Worm (Caenorhabditis elegans) whole organism, dauer: ENCODE results near the gene slc-17.4.
"Not testable (repeated sequence)": the region's sequence is repeated elsewhere in the genome, so short reads cannot be mapped to it uniquely, and the experiment has no call there.

Experiments used
- unc-62 ChIP-seq: sonication (generic microtip); optimal IDR thresholded peaks from 2 replicates; lab custom pipeline; 2017; ENCODE audit warnings: missing biosample characterization, missing genetic modification reagents, missing genetic modification characterization

The slc-17.4 gene

DNA sequence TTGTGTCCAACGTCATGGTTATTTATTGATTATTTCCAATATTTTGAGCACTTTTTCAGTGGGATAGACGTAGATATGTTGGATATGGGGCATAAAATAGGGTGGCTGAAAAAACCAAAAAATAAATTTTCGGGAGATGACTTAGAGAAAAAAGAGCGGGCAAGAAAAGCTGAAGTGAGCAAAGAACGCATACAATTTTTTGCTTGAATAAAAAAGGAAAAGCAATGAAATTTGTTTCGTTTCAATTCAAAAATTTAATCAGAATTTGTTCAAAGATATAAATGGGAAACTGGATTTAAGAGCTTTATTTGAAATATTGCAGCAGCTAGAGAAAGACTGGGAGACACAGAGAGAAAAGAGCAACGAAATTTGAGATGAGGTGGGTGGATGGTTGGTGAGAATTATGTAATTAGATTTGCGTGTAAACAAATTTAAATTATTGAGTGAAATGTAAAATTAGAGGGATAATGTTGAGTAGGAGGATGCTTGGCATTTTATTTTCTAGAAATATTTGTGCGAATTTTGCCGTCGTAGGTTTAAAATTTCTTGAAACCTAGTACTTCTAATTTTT lies at the start of gene slc-17.4, which contains the start of gene T28F3.11:
slc-17.4 (minus strand) TSS at position 105 of the 571 bp plus-strand sequence.
T28F3.11 (minus strand) TSS at position 51 of the 571 bp plus-strand sequence.
- no peak for TF ChIP-seq unc-62

DNA sequence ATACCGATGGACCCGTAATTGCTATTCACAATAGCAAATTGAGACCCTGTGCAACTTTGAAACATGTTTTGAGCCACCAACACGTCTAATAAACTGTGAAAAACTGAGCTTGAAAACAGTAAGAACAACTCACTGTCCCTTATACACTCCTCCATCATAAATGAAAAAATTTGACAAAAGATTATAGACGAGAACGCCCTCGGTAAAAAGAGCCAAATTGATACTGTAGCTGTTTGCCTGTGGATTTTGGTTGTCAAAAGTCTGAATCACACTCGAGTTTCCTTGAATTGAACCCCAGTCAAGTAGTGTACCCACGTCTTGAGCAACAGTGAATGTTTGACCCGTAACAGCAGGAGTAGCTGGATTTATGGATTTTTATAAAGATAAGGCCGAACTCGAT lies 49.5 kb upstream of the slc-17.4 start:
- TF ChIP-seq unc-62, result no peak

DNA sequence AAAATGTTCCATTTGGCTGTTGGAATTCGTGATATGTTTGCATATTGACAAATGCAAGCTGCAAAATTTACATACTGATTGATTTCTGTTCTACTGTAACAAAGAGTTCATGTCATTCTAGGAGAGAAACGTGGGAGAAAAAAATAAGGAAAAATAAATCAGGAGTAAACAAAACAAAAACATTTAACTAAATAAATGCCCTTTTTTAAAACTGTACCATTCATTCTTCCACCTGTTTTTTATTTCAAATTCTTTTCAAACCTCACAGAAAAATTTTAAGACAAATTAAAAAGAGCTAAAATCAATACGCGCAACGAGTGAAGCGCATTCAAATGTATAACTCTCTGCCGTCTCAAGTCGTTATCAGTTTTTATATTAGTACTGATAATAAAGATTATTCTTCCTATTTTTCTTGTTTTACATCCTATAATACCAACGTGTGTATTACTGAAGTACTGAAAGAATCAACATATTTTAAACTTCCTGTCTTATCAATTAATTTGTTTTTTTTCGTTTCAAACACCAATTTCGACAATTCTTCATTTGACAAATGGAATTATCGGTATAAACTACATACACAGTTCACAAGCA lies 47.5 kb upstream of the slc-17.4 start, which contains the start of gene C49C3.10:
C49C3.10 (minus strand) TSS at position 51 of the 591 bp plus-strand sequence.
- no peak for TF ChIP-seq unc-62

DNA sequence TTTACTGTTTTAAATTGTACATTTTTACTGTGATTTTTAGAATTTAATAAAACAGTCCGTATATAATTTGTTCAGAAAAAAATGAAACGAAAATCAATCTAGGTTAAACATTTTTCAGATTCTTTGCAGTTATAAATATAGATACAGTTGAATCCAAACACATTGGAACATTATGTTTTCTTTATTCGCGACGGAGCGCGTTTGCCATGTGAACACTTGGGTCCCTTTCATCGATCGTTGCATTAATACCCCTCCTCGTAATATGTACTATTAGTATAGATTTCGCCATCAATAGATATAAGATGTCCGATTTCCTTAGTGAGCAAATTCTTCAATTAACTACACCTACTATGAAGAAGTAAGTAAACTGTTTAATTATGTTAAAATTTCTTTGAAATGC lies 43.5 kb upstream of the slc-17.4 start, which contains the start of gene C49C3.8:
C49C3.8 (plus strand) TSS at position 173 of the 400 bp plus-strand sequence.
- no peak for TF ChIP-seq unc-62

DNA sequence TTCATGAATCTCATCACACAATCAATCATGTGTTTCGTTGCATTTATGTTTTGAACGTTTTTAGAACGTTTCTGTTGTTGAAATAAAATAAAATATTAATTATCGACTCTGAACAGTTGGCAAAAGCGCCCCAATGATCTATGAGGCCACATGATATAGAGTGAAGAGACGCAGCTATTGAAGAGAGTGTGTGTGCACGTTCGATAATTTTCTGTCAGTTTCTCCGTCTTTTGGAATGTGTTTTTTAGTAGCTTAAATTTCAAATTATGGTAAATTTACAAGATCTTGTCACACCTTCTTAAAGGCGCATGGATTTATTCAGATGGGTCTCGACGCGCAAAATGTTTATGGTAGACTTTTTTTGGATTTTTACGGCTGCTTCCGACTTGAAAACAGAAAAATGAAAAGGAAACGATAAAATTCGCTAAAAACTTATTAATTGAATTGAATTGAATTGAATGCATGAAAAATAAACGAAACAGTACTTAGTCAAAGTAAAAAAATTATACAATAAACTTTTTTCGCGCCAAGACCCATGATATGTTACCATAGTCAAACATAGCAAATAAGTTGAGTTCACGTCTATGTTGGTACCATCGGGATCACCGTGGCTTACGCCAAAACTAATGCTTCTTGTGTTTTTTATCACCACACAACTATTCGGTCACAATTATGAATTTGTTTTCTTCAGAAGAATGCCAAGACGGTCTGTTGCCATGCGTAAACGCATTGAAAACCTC lies 42.2 kb upstream of the slc-17.4 start, which contains the start of gene C49C3.15:
C49C3.15 (plus strand) TSS at position 690 of the 740 bp plus-strand sequence.
- TF ChIP-seq unc-62, result no peak

DNA sequence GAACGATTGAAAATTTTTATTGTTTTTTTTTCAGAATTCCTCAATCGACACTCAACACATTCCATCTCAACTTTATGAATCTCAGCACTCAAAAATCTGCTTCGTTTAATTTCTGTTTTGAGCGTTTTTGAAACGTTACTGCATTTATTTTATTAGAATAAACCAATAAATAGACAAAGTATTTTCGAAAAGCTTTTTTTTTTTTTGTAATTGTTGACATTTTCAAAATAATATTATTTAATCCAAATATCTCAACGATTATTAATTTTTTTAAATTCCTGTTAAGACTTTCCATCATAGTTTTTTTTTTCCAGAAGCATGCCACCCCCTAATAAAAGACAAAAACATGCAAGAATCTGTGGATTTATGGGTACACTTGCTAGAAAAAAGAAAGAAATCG lies 40.7 kb upstream of the slc-17.4 start, which contains the start of gene C49C3.7:
C49C3.7 (plus strand) TSS at position 301 of the 400 bp plus-strand sequence.
- TF ChIP-seq unc-62, result no peak

DNA sequence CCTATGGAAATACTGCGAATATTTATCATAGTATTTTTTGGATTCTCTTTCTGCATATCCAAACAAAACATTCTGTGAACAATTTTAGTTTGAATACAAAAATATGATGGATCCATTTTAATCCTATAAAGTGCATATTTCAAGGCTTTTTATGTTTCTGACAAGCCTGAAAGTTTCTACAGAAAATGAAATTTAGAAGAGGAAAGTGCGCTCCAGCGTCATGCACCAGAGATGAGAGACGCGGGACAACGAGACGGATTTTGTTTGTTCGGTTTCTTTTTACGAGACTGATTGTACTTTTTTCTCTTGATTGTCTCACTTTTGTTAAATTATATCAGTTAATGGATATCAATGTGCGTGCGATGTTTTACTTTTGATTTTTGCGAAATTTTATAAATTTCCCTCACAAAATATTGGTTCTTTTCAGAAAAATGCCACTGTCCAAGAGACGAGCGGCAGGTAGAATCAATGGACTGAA lies 39.6 kb upstream of the slc-17.4 start, which contains the start of gene C49C3.6:
C49C3.6 (plus strand) TSS at position 428 of the 478 bp plus-strand sequence.
- TF ChIP-seq unc-62, result no peak

DNA sequence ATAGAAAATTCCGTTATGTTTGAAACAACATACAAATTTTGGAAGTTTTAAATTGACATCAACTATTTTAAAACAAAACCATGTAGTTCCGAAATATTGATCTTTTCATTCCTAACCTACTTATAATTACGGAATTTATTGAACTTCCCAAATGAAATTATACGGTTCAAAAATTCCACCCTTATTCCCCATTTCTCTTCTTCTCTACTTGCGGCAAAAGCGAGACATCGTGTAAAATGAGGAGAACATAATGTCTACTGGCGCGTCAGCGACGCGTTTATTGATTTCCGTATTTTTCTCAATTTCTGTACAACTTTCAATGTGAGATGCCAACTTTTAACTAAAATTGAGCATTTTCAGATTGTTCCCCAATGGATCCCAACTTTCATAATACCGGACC lies 37.3 kb upstream of the slc-17.4 start, which contains the start of gene ceh-88:
ceh-88 (plus strand) TSS at position 355 of the 400 bp plus-strand sequence.
- no peak for TF ChIP-seq unc-62

DNA sequence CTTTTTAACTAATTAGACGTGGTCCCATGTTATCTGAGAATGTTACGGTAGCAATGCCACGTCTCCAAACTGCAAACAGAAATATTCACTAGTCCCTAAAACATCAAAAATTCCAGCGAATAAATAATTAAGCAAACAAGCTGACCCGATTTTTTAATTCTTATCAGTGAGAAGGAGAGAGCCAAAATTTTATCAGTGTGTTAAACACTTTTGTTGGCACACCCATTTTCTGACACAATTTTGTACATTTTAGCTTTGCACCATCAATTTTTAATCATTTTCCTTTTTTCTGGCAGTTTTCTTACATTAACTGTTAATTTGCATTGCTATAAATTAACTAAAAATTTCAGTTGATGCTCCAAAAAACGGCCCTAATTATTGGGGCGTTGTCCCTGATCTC lies 28.9 kb upstream of the slc-17.4 start, which contains the start of gene C49C3.4:
C49C3.4 (plus strand) TSS at position 351 of the 400 bp plus-strand sequence.
- TF ChIP-seq unc-62, result no peak

DNA sequence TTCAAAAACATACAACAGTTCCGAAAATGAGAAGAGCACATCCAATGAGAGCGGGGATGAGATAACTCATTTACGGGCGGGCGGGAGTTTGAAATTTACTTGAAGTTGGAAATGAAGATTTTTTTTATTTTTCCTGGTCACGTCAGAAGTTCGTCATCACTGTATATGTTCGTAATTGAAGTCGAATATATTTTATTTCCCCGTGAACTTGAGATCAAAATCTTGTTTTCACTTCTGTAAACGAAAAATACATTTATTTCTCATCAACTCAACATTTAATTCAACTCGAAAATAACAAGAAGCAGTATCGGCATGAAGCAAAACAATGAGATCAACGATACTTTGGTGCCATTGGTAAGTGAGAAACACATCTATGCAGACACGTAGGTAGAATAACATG lies 24.9 kb upstream of the slc-17.4 start, which contains the start of gene C49C3.20:
C49C3.20 (minus strand) TSS at position 101 of the 400 bp plus-strand sequence.
- no peak for TF ChIP-seq unc-62

DNA sequence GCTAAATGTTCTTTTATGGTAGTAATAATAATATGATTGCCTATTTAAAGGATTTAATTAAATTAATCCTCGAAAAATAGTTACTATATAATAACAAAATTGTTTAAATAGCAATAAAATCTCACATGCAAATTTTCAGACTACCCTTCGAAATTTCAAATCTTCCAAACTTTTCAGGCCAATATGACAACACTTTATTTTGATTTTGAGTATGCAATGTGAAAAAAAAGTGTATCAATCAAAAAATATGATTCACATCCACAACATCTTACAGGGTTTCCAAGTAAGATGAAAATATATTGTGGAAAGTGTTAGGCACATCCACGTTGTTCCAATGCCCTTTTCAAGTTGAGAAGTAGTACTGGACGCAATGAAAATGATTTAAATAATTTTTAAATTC lies 20.3 kb upstream of the slc-17.4 start, which contains the start of gene snf-9:
snf-9 (plus strand) TSS at position 301 of the 400 bp plus-strand sequence.
- TF ChIP-seq unc-62, result no peak

DNA sequence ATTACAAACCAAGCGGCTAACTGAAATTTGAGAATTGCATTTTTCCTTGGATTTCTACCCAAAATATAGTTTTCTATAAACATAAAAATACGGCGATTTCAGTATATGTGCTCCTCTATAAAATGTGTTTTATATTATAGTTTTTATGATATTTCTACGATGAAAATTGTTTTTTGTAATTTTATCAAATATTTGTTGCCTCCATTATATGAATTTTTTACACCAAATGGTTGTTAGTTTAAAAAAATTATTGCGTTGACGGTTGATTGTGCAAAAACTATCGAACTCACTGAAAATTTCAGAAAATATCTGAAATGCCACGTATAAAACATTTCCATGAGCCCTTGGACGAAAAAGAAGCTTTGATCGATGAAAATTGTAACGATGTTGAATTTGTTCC lies 16.7 kb upstream of the slc-17.4 start, which contains the start of gene T28F3.9:
T28F3.9 (plus strand) TSS at position 301 of the 400 bp plus-strand sequence.
- TF ChIP-seq unc-62, result no peak

DNA sequence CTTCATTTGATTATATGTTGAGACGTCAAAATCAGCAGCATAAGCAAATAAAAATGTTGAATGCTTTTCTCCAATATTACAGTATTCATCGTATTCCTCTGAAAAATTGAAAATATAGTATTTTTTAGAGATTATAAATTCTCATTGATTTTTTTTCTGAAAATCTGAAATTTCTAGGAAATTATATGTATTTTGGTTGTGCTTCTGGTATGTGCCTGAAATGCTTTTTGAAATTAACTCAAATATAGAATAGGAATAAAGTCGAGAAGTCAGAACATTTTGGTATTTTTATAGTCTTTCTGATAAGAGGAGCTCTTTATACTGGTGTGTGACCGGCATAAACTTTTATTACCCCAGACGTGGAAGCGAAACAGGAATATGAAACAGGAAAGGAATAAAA lies 15.7 kb upstream of the slc-17.4 start, which contains the start of gene T28F3.8:
T28F3.8 (minus strand) TSS at position 101 of the 400 bp plus-strand sequence.
- TF ChIP-seq unc-62, result not testable (repeated sequence)

DNA sequence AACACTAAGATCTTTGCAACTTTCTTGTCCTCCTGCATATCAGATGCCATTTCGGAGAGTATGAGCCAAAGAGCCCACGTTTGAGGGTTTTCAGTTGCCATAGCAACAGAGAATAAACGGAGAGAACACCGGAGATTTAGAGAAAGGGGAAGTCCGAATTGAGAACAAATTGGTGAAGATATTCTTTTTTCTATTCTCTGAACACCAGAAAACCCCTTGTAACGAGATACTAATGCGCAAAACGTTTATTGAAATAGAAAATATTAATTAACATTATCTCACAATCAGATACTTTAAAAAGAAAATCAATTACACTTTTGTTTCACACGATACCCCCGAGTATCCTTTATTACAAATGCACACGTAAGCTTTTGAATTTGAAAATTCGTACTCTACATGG lies 10.4 kb upstream of the slc-17.4 start, which contains the start of gene ifta-2:
ifta-2 (minus strand) TSS at position 101 of the 400 bp plus-strand sequence.
- no peak for TF ChIP-seq unc-62

DNA sequence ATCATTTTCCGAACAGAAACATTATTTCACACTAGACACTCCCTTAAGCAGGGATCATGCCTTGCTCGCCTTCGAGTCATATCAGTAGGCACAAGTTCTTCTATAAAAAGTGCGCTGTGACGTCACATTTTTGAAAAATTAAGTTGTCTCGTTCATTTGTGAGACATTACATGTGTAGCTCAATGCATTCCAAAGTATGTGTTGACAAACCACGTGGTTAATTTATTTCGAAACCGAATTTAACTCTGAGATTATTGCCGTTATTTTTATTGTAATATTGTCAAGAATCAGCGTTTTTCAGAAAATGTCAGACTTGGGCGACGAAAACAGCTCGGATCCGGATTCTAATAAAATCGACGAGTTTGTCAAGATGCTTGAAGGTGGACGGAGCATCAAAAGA lies 3.0 kb upstream of the slc-17.4 start, which contains the start of gene T28F3.5:
T28F3.5 (plus strand) TSS at position 301 of the 400 bp plus-strand sequence.
- TF ChIP-seq unc-62, result no peak

DNA sequence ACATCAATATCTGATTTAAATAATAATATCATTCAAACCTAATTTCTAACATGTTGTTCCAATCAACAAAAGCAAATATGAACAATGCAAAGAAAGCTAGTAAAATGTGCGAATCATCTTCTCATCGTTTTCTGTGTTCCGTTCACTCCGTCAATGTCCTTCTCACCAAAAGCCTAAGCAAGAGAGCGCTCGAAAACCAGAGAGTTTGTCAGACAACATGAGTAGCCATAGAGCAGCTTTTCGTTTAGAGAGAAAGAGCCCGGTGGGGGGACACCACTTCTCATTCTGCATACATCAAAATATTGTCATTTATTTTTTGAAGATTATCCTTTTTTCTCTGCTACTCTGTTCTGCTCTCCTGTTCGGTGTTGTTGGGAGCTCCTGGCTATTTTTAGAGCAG lies 2.1 kb upstream of the slc-17.4 start:
- TF ChIP-seq unc-62, result no peak
